Worm (Caenorhabditis elegans) whole organism, midembryonic: ENCODE measurements around the gene F42A9.17.

Source experiments
- T22C8.4 ChIP-seq: fragments of 200-800 bp; sonication (Bioruptor generic); IDR thresholded peaks from 2 replicates; pipeline ENCODE4 v1.3.6; 2022; ENCODE audit warnings: missing genetic modification characterization, missing compliant biosample characterization
- flt-1 ChIP-seq: fragments of 200-800 bp; sonication (Bioruptor generic); IDR thresholded peaks from 2 replicates; pipeline ENCODE4 v1.3.6; 2022; ENCODE audit warnings: missing genetic modification characterization, missing compliant biosample characterization
- klf-2 ChIP-seq: fragments of 200-800 bp; sonication (Bioruptor generic); conservative IDR thresholded peaks from 2 replicates; pipeline ENCODE4 v1.3.6; 2022; ENCODE audit warnings: missing genetic modification reagents, missing genetic modification characterization, missing compliant biosample characterization
- med-1 ChIP-seq: sonication (generic microtip); optimal IDR thresholded peaks from 2 replicates; lab custom pipeline; 2017; ENCODE audit warnings: missing genetic modification characterization, mild to moderate bottlenecking, missing compliant biosample characterization, antibody characterized with exemption, missing genetic modification reagents; ENCODE audit not compliant: insufficient read depth
- ref-1 ChIP-seq: fragments of 200-800 bp; sonication (Bioruptor generic); conservative IDR thresholded peaks from 2 replicates; pipeline ENCODE4 v1.3.6; 2022; ENCODE audit warnings: missing genetic modification reagents, missing genetic modification characterization, missing compliant biosample characterization
- ztf-23 ChIP-seq: fragments of 200-800 bp; sonication (Bioruptor generic); IDR thresholded peaks from 2 replicates; pipeline ENCODE4 v1.3.6; 2022; ENCODE audit warnings: missing genetic modification reagents, missing genetic modification characterization, missing compliant biosample characterization

DNA sequence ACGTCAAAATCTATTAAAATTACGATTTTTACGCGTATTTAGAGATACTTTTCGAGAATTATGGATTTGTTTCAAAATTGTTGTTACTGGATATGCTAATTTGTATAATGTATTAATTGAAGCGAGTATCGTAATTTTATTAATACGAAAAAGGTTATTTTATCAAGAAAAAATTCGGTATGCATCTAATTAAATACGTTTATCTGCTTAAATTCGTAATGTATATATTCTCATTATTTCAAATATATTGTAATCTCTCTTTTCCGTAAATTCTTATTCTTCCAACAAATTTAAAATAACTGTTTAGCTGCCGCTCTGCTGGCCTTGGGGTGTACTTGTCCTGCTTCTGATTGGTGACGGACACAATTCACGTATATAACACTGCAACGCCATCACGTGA is 19.3 kb upstream of the F42A9.17 start, which contains the start of gene dgk-4:
- TF ChIP-seq med-1 (GFP tag; lab: Kevin White, UChicago), result no peak
- TF ChIP-seq klf-2 (GFP tag; lab: Robert Waterston, UW), result no peak
- no peak for TF ChIP-seq ref-1
- no peak for TF ChIP-seq flt-1 (GFP tag; lab: Robert Waterston, UW)
- no peak for TF ChIP-seq T22C8.4 (GFP tag; lab: Robert Waterston, UW)
- TF ChIP-seq ztf-23 (GFP tag; lab: Robert Waterston, UW), result no peak
